Fruit fly (Drosophila melanogaster): ENCODE data around the gene meigo.

- TF ChIP-seq usp (GFP tag; optimal IDR thresholded peaks at IDR 0.05) (no peak), psq (optimal IDR thresholded peaks at IDR 0.05) (no peak), EcR (GFP tag; optimal IDR thresholded peaks at IDR 0.05) (no peak), Dll (optimal IDR thresholded peaks at IDR 0.05) (no peak)
These were observed 8.5 kb upstream of the meigo start, which contains the start of gene Obp93a for dm6 chr3R:21129617-21130016.
